Fruit fly (Drosophila melanogaster) whole organism, embryonic: Measurements from ENCODE around the gene ppl.

ENCODE experiments used
- Abd-B ChIP-seq: fragments of 200-800 bp; sonication (Bioruptor generic); optimal IDR thresholded peaks from 2 replicates; lab custom pipeline; 2018; ENCODE audit warnings: missing biosample characterization, mild to moderate bottlenecking, missing genetic modification characterization, moderate library complexity
- B-H2 ChIP-seq: fragments of 200-800 bp; sonication (Bioruptor generic); optimal IDR thresholded peaks from 2 replicates; lab custom pipeline; 2018; ENCODE audit warnings: missing biosample characterization, mild to moderate bottlenecking, missing genetic modification characterization
- BtbVII ChIP-seq: fragments of 200-800 bp; sonication (Bioruptor generic); optimal IDR thresholded peaks from 3 replicates; lab custom pipeline; 2017; ENCODE audit warnings: missing biosample characterization, mild to moderate bottlenecking, missing genetic modification characterization
- CG10209 ChIP-seq: fragments of 200-800 bp; sonication (Bioruptor generic); optimal IDR thresholded peaks from 3 replicates; lab custom pipeline; 2017; ENCODE audit warnings: missing biosample characterization, mild to moderate bottlenecking, missing genetic modification characterization, missing genetic modification reagents
- CG10543 ChIP-seq: fragments of 200-800 bp; sonication (Bioruptor generic); optimal IDR thresholded peaks from 3 replicates; lab custom pipeline; 2017; ENCODE audit warnings: missing biosample characterization, mild to moderate bottlenecking, missing genetic modification characterization, moderate library complexity
- CG11504 ChIP-seq: fragments of 200-800 bp; sonication (Bioruptor generic); optimal IDR thresholded peaks from 3 replicates; lab custom pipeline; 2019; ENCODE audit warnings: missing biosample characterization, mild to moderate bottlenecking, missing genetic modification characterization, moderate library complexity
- CG11695 ChIP-seq: fragments of 200-800 bp; sonication (Bioruptor generic); IDR thresholded peaks from 3 replicates; pipeline ENCODE4 v1.3.6; 2022; ENCODE audit warnings: missing biosample characterization, missing genetic modification characterization
- CG12219 ChIP-seq: fragments of 200-800 bp; sonication (Bioruptor generic); optimal IDR thresholded peaks from 3 replicates; lab custom pipeline; 2018; ENCODE audit warnings: missing biosample characterization, mild to moderate bottlenecking, missing genetic modification characterization
- CG13296 ChIP-seq: fragments of 200-800 bp; sonication (Bioruptor generic); optimal IDR thresholded peaks from 3 replicates; lab custom pipeline; 2018; ENCODE audit warnings: missing biosample characterization, mild to moderate bottlenecking, missing genetic modification characterization
- CG13424 ChIP-seq: fragments of 200-800 bp; sonication (Bioruptor generic); optimal IDR thresholded peaks from 2 replicates; lab custom pipeline; 2019; ENCODE audit warnings: missing biosample characterization, mild to moderate bottlenecking, missing genetic modification characterization, moderate library complexity
- CG13894 ChIP-seq: fragments of 200-800 bp; sonication (Bioruptor generic); optimal IDR thresholded peaks from 3 replicates; lab custom pipeline; 2018; ENCODE audit warnings: missing biosample characterization, mild to moderate bottlenecking, missing genetic modification characterization, moderate library complexity
- CG14014 ChIP-seq: fragments of 200-800 bp; sonication (Bioruptor generic); IDR thresholded peaks from 2 replicates; pipeline ENCODE4 v1.3.6; 2022; ENCODE audit warnings: missing biosample characterization, missing genetic modification characterization
- CG15011 ChIP-seq: fragments of 200-800 bp; sonication (Bioruptor generic); optimal IDR thresholded peaks from 3 replicates; lab custom pipeline; 2018; ENCODE audit warnings: missing biosample characterization, mild to moderate bottlenecking, missing genetic modification characterization
- CG15514 ChIP-seq: fragments of 200-800 bp; sonication (Bioruptor generic); optimal IDR thresholded peaks from 3 replicates; lab custom pipeline; 2017; ENCODE audit warnings: missing biosample characterization, missing genetic modification characterization, mild to moderate bottlenecking, moderate library complexity, missing genetic modification reagents
- CG17829 ChIP-seq: fragments of 200-800 bp; optimal IDR thresholded peaks from 2 replicates; lab custom pipeline; 2019; ENCODE audit warnings: missing biosample characterization, mild to moderate bottlenecking, missing genetic modification characterization, moderate library complexity
- CG18599 ChIP-seq: fragments of 200-800 bp; sonication (Bioruptor generic); optimal IDR thresholded peaks from 3 replicates; lab custom pipeline; 2017; ENCODE audit warnings: missing biosample characterization, missing genetic modification characterization, mild to moderate bottlenecking, moderate library complexity, missing genetic modification reagents
- CG18619 ChIP-seq: fragments of 200-800 bp; sonication (Bioruptor generic); optimal IDR thresholded peaks from 3 replicates; lab custom pipeline; 2017; ENCODE audit warnings: missing biosample characterization, mild to moderate bottlenecking, missing genetic modification characterization
- CG2120 ChIP-seq: fragments of 200-800 bp; sonication (Bioruptor generic); optimal IDR thresholded peaks from 3 replicates; lab custom pipeline; 2016; ENCODE audit warnings: missing biosample characterization, missing genetic modification characterization
- CG30403 ChIP-seq: fragments of 200-800 bp; sonication (Bioruptor generic); optimal IDR thresholded peaks from 3 replicates; lab custom pipeline; 2016; ENCODE audit warnings: missing biosample characterization, missing genetic modification characterization
- CG31224 ChIP-seq: fragments of 200-800 bp; sonication (Bioruptor generic); IDR thresholded peaks from 2 replicates; pipeline ENCODE4 v1.3.6; 2022; ENCODE audit warnings: missing biosample characterization, missing genetic modification characterization
- CG3281 ChIP-seq: fragments of 200-800 bp; sonication (Bioruptor generic); optimal IDR thresholded peaks from 3 replicates; lab custom pipeline; 2017; ENCODE audit warnings: missing biosample characterization, mild to moderate bottlenecking, missing genetic modification characterization
- CG3847 ChIP-seq: fragments of 200-800 bp; sonication (Bioruptor generic); IDR thresholded peaks from 2 replicates; pipeline ENCODE4 v1.3.6; 2022; ENCODE audit warnings: missing biosample characterization, missing genetic modification characterization
- CG43689 ChIP-seq: fragments of 200-800 bp; sonication (Bioruptor generic); IDR thresholded peaks from 2 replicates; pipeline ENCODE4 v1.3.6; 2022; ENCODE audit warnings: missing biosample characterization, missing genetic modification characterization
- CG4707 ChIP-seq: fragments of 200-800 bp; sonication (Bioruptor generic); optimal IDR thresholded peaks from 2 replicates; lab custom pipeline; 2018; ENCODE audit warnings: missing biosample characterization, mild to moderate bottlenecking, missing genetic modification characterization, moderate library complexity
- CG7839 ChIP-seq: fragments of 200-800 bp; sonication (Bioruptor generic); optimal IDR thresholded peaks from 3 replicates; lab custom pipeline; 2018; ENCODE audit warnings: missing biosample characterization, mild to moderate bottlenecking, missing genetic modification characterization, moderate library complexity
- CG8478 ChIP-seq: fragments of >200 bp; optimal IDR thresholded peaks from 2 replicates; lab custom pipeline; 2018
- CG8924 ChIP-seq: fragments of 200-800 bp; optimal IDR thresholded peaks from 3 replicates; lab custom pipeline; 2019; ENCODE audit warnings: missing biosample characterization, mild to moderate bottlenecking, missing genetic modification characterization, moderate library complexity
- Fer3 ChIP-seq: fragments of 200-800 bp; sonication (Bioruptor generic); optimal IDR thresholded peaks from 2 replicates; lab custom pipeline; 2018; ENCODE audit warnings: missing biosample characterization, mild to moderate bottlenecking, missing genetic modification characterization, moderate library complexity
- HLH54F ChIP-seq: fragments of 200-800 bp; sonication (Bioruptor generic); optimal IDR thresholded peaks from 3 replicates; lab custom pipeline; 2016; ENCODE audit warnings: missing biosample characterization, missing genetic modification characterization
- Nf-YB ChIP-seq: fragments of 200-800 bp; sonication (Bioruptor generic); optimal IDR thresholded peaks from 3 replicates; lab custom pipeline; 2019; ENCODE audit warnings: missing biosample characterization, mild to moderate bottlenecking, missing genetic modification characterization, moderate library complexity
- NfI ChIP-seq: fragments of 200-800 bp; sonication (Bioruptor generic); optimal IDR thresholded peaks from 3 replicates; lab custom pipeline; 2018; ENCODE audit warnings: missing biosample characterization, mild to moderate bottlenecking, missing genetic modification characterization, moderate library complexity
- Sin3A ChIP-seq: fragments of >200 bp; optimal IDR thresholded peaks from 2 replicates; lab custom pipeline; 2018
- Ssrp ChIP-seq: fragments of 200-800 bp; sonication (Bioruptor generic); optimal IDR thresholded peaks from 2 replicates; lab custom pipeline; 2018; ENCODE audit warnings: missing biosample characterization, mild to moderate bottlenecking, missing genetic modification characterization, moderate library complexity
- bigmax ChIP-seq: fragments of 200-800 bp; sonication (Bioruptor generic); optimal IDR thresholded peaks from 2 replicates; lab custom pipeline; 2018; ENCODE audit warnings: missing biosample characterization, mild to moderate bottlenecking, missing genetic modification characterization
- cwo ChIP-seq: fragments of 200-800 bp; sonication (Bioruptor generic); optimal IDR thresholded peaks from 3 replicates; lab custom pipeline; 2017; ENCODE audit warnings: missing biosample characterization, missing genetic modification characterization, mild to moderate bottlenecking, moderate library complexity, missing genetic modification reagents
- dmrt99B ChIP-seq: fragments of 200-800 bp; sonication (Bioruptor generic); optimal IDR thresholded peaks from 2 replicates; lab custom pipeline; 2018; ENCODE audit warnings: missing biosample characterization, mild to moderate bottlenecking, missing genetic modification characterization, moderate library complexity
- fd3F ChIP-seq: fragments of 200-800 bp; sonication (Bioruptor generic); optimal IDR thresholded peaks from 2 replicates; lab custom pipeline; 2018; ENCODE audit warnings: missing biosample characterization, mild to moderate bottlenecking, missing genetic modification characterization, moderate library complexity
- fu2 ChIP-seq: fragments of 200-800 bp; sonication (Bioruptor generic); optimal IDR thresholded peaks from 2 replicates; lab custom pipeline; 2016; ENCODE audit warnings: missing biosample characterization, missing genetic modification characterization
- gro ChIP-seq: fragments of 200-800 bp; sonication (Bioruptor generic); optimal IDR thresholded peaks from 2 replicates; lab custom pipeline; 2016; ENCODE audit warnings: missing biosample characterization, missing genetic modification characterization
- ind ChIP-seq: fragments of 200-800 bp; sonication (Bioruptor generic); optimal IDR thresholded peaks from 3 replicates; lab custom pipeline; 2016; ENCODE audit warnings: missing biosample characterization, missing genetic modification characterization
- lilli ChIP-seq: fragments of 200-800 bp; sonication (Bioruptor generic); optimal IDR thresholded peaks from 3 replicates; lab custom pipeline; 2016; ENCODE audit warnings: missing biosample characterization, missing genetic modification characterization
- mirr ChIP-seq: fragments of 200-800 bp; sonication (Bioruptor generic); optimal IDR thresholded peaks from 3 replicates; lab custom pipeline; 2018; ENCODE audit warnings: missing biosample characterization, mild to moderate bottlenecking, missing genetic modification characterization
- org-1 ChIP-seq: fragments of 200-800 bp; sonication (Bioruptor generic); optimal IDR thresholded peaks from 2 replicates; lab custom pipeline; 2017; ENCODE audit warnings: missing biosample characterization, missing genetic modification characterization
- pho ChIP-seq: fragments of 200-800 bp; sonication (Bioruptor generic); optimal IDR thresholded peaks from 2 replicates; lab custom pipeline; 2016; ENCODE audit warnings: missing biosample characterization, missing genetic modification characterization
- row ChIP-seq: fragments of 200-800 bp; sonication (Bioruptor generic); IDR thresholded peaks from 3 replicates; pipeline ENCODE4 v1.3.6; 2022; ENCODE audit warnings: missing biosample characterization, missing genetic modification characterization
- sens ChIP-seq: fragments of 200-800 bp; sonication (Bioruptor generic); peaks from one replicate; lab custom pipeline; 2016; ENCODE audit warnings: missing biosample characterization, missing genetic modification characterization
- shn ChIP-seq: fragments of 200-800 bp; sonication (Bioruptor generic); optimal IDR thresholded peaks from 3 replicates; lab custom pipeline; 2016; ENCODE audit warnings: missing biosample characterization, missing genetic modification characterization
- sug ChIP-seq: fragments of 200-800 bp; optimal IDR thresholded peaks from 2 replicates; lab custom pipeline; 2019; ENCODE audit warnings: missing biosample characterization, mild to moderate bottlenecking, missing genetic modification characterization, moderate library complexity
- ttk ChIP-seq: fragments of 200-800 bp; sonication (Bioruptor generic); IDR thresholded peaks from 2 replicates; pipeline ENCODE4 v2.1.2; 2022; ENCODE audit warnings: missing biosample characterization, missing genetic modification characterization
- unc-4 ChIP-seq: fragments of 200-800 bp; sonication (Bioruptor generic); IDR thresholded peaks from 2 replicates; pipeline ENCODE4 v1.3.6; 2022; ENCODE audit warnings: missing biosample characterization, missing genetic modification characterization; ENCODE audit not compliant: partially characterized antibody

Gene ppl

dm6 chr3L:21321807-21322503, 40.6 kb upstream of the ppl start (continued):
- peak; percentile 33 for TF ChIP-seq BtbVII (GFP tag; lab: Kevin White, UChicago)
- 0 out of 2 replicates have a peak, but pooled peaks have one; percentile 13 for TF ChIP-seq unc-4
- peak; percentile 29 for TF ChIP-seq CG10209 (GFP tag; lab: Kevin White, UChicago)
- no peak for TF ChIP-seq shn (GFP tag; lab: Kevin White, UChicago)
- no peak for TF ChIP-seq CG11695
- peak; percentile 59 for TF ChIP-seq CG13894 (tag; lab: Kevin White, UChicago)
- no peak for TF ChIP-seq CG12219 (GFP tag; lab: Kevin White, UChicago)
- peak; percentile 68 for TF ChIP-seq CG2120 (GFP tag; lab: Kevin White, UChicago)
- TF ChIP-seq Sin3A, result no peak
- peak; percentile 7 for TF ChIP-seq CG18619 (GFP tag; lab: Kevin White, UChicago)
- TF ChIP-seq CG15011, result no peak
- TF ChIP-seq CG4707 (GFP tag; lab: Kevin White, UChicago), result no peak
- TF ChIP-seq mirr, result no peak
- TF ChIP-seq CG3281 (GFP tag; lab: Kevin White, UChicago), result peak; percentile 70
- peak; percentile 11 for TF ChIP-seq ind
- peak; percentile 36; the same call in 1 of the 2 replicates for TF ChIP-seq CG3847
- TF ChIP-seq org-1 (GFP tag; lab: Kevin White, UChicago), result peak; percentile 5
- TF ChIP-seq Fer3 (tag; lab: Kevin White, UChicago), result peak; percentile 25
- TF ChIP-seq CG43689 (GFP tag; lab: Robert Waterston, UW), result no peak
- TF ChIP-seq fd3F (GFP tag; lab: Kevin White, UChicago), result peak; percentile 28
- peak; percentile 49 for TF ChIP-seq CG7839
- peak; percentile 37 for TF ChIP-seq lilli (GFP tag; lab: Kevin White, UChicago)
- peak; percentile 4 for TF ChIP-seq B-H2 (GFP tag; lab: Kevin White, UChicago)
- TF ChIP-seq cwo (GFP tag; lab: Kevin White, UChicago), result peak; percentile 24
- TF ChIP-seq Ssrp, result no peak
- peak; percentile 57 for TF ChIP-seq NfI (GFP tag; lab: Kevin White, UChicago)
- TF ChIP-seq CG13296 (GFP tag; lab: Kevin White, UChicago), result peak; percentile 58
- peak; percentile 70 for TF ChIP-seq sens (GFP tag; lab: Kevin White, UChicago)
- peak; percentile 39; the same call in 1 of the 2 replicates for TF ChIP-seq CG14014
- no peak for TF ChIP-seq Abd-B (GFP tag; lab: Kevin White, UChicago)
- peak; percentile 54 for TF ChIP-seq CG11504
- TF ChIP-seq CG31224 (GFP tag; lab: Robert Waterston, UW), result no peak
- TF ChIP-seq HLH54F (GFP tag; lab: Kevin White, UChicago), result peak; percentile 7
- peak; percentile 48; the same call in 2 of the 3 replicates for TF ChIP-seq row (GFP tag; lab: Robert Waterston, UW)
- TF ChIP-seq sug (tag; lab: Kevin White, UChicago), result peak; percentile 41
- no peak for TF ChIP-seq CG8478 (lab: Kevin White, UChicago)
- peak; percentile 14 for TF ChIP-seq fu2 (GFP tag; lab: Kevin White, UChicago)
- peak; percentile 19 for TF ChIP-seq CG8924 (tag; lab: Kevin White, UChicago)
- peak; percentile 8 for TF ChIP-seq Nf-YB (GFP tag; lab: Kevin White, UChicago)
- no peak for TF ChIP-seq CG17829 (tag; lab: Kevin White, UChicago)
- peak; percentile 28 for TF ChIP-seq pho (GFP tag; lab: Kevin White, UChicago)
- TF ChIP-seq ttk (GFP tag; lab: Robert Waterston, UW), result no peak
- peak; percentile 56 for TF ChIP-seq dmrt99B (tag; lab: Kevin White, UChicago)
- TF ChIP-seq bigmax (GFP tag; lab: Kevin White, UChicago), result no peak
- TF ChIP-seq CG13424 (tag; lab: Kevin White, UChicago), result peak; percentile 53
- TF ChIP-seq gro, result no peak
- TF ChIP-seq CG15514 (GFP tag; lab: Kevin White, UChicago), result peak; percentile 49
- TF ChIP-seq CG10543, result peak; percentile 47
- peak; percentile 82 for TF ChIP-seq CG18599
- TF ChIP-seq CG30403, result peak; percentile 10
